Fruit fly (Drosophila melanogaster) whole organism, embryonic: ENCODE measurements around the gene CG15878.

ENCODE experiments used
- CG9797 ChIP-seq: fragments of 200-800 bp; sonication (Bioruptor generic); optimal IDR thresholded peaks from 3 replicates; lab custom pipeline; 2018; ENCODE audit warnings: missing biosample characterization, mild to moderate bottlenecking, missing genetic modification characterization
- Scr ChIP-seq: fragments of 200-800 bp; sonication (Bioruptor generic); IDR thresholded peaks from 2 replicates; pipeline ENCODE4 v1.3.6; 2022; ENCODE audit warnings: missing biosample characterization, missing genetic modification characterization; ENCODE audit not compliant: partially characterized antibody
- emc ChIP-seq: fragments of 200-800 bp; sonication (Bioruptor generic); optimal IDR thresholded peaks from 2 replicates; lab custom pipeline; 2016; ENCODE audit warnings: missing biosample characterization, missing genetic modification characterization
- gem ChIP-seq: fragments of 200-800 bp; sonication (Bioruptor generic); optimal IDR thresholded peaks from 2 replicates; lab custom pipeline; 2019; ENCODE audit warnings: missing biosample characterization, mild to moderate bottlenecking, missing genetic modification characterization, moderate library complexity
- unpg ChIP-seq: fragments of 200-800 bp; sonication (Bioruptor generic); optimal IDR thresholded peaks from 3 replicates; lab custom pipeline; 2018; ENCODE audit warnings: missing biosample characterization, mild to moderate bottlenecking, missing genetic modification characterization, moderate library complexity

DNA sequence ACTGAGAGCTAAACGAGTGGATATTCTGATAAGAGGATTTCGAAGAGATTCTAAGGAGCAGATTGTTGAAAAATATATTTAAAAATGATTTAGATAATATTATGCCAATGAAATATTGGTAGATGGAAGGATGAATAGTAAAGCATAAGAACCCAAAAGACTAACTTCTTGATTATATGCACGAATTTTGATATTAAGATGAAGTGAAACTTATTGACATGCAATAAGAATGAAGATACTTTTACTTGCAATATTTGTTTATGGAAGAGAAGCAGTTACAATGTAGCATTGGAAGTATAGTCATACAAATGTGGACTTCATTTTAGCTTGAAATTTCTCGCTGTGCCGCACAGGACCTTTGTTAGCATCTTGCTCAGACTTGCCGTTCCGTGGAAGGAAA, 15.6 kb downstream of the CG15878 start, which contains the start of gene CG8960:
- TF ChIP-seq Scr (GFP tag; lab: Robert Waterston, UW) (no peak), CG9797 (GFP tag; lab: Kevin White, UChicago) (no peak), emc (GFP tag; lab: Kevin White, UChicago) (no peak), unpg (GFP tag; lab: Kevin White, UChicago) (no peak), gem (tag; lab: Kevin White, UChicago) (no peak)
